Worm (Caenorhabditis elegans) whole organism, L4 larva: ENCODE measurements around the gene T25D3.4.

Experiments used
- ama-1 ChIP-seq: fragments of 150-350 bp; optimal IDR thresholded peaks from 2 replicates; lab custom pipeline; 2014; ENCODE audit warnings: inconsistent platforms, mixed read lengths
- daf-12 ChIP-seq: fragments of 150-350 bp; optimal IDR thresholded peaks from 2 replicates; lab custom pipeline; 2014; ENCODE audit warnings: missing biosample characterization, missing genetic modification reagents, missing genetic modification characterization
- egl-27 ChIP-seq: sonication (generic microtip); optimal IDR thresholded peaks from 3 replicates; lab custom pipeline; 2017; ENCODE audit warnings: missing biosample characterization, missing genetic modification reagents, missing genetic modification characterization
- gei-8 ChIP-seq: fragments of 200-800 bp; sonication (Bioruptor generic); optimal IDR thresholded peaks from 2 replicates; lab custom pipeline; 2018; ENCODE audit warnings: mild to moderate bottlenecking, missing genetic modification characterization, missing compliant biosample characterization
- jun-1 ChIP-seq: fragments of 150-350 bp; optimal IDR thresholded peaks from 2 replicates; lab custom pipeline; 2014; ENCODE audit warnings: missing biosample characterization, missing genetic modification reagents, missing genetic modification characterization
- nhr-10 ChIP-seq: fragments of 150-350 bp; optimal IDR thresholded peaks from 2 replicates; lab custom pipeline; 2014; ENCODE audit warnings: missing biosample characterization, missing genetic modification characterization
- nhr-11 ChIP-seq: fragments of 150-350 bp; optimal IDR thresholded peaks from 2 replicates; lab custom pipeline; 2014; ENCODE audit warnings: missing biosample characterization, missing genetic modification characterization
- nhr-28 ChIP-seq: fragments of 150-350 bp; optimal IDR thresholded peaks from 2 replicates; lab custom pipeline; 2014; ENCODE audit warnings: missing biosample characterization, missing genetic modification characterization
- pha-4 ChIP-seq, 2 experiments: fragments of 150-350 bp in 1 of 2; fragments of 200-800 bp in 1 of 2; sonication (Bioruptor generic) in 1 of 2; IDR thresholded peaks in 1 of 2; optimal IDR thresholded peaks in 1 of 2; 2 replicates each; pipeline versions ENCODE4 v1.3.6 to Lab custom; 2014 to 2022; ENCODE audit warnings: missing genetic modification characterization in 2 of 2, missing genetic modification reagents in 2 of 2, missing biosample characterization in 1 of 2, missing compliant biosample characterization in 1 of 2
- unc-130 ChIP-seq: sonication (generic microtip); optimal IDR thresholded peaks from 2 replicates; lab custom pipeline; 2016; ENCODE audit warnings: missing genetic modification reagents, missing genetic modification characterization, missing compliant biosample characterization
- ztf-11 ChIP-seq: fragments of 150-350 bp; optimal IDR thresholded peaks from 2 replicates; lab custom pipeline; 2014; ENCODE audit warnings: missing biosample characterization, missing genetic modification characterization

- TF ChIP-seq nhr-28 (no peak), egl-27 (tag; lab: Kevin White, UChicago) (no peak), pha-4 (GFP tag; IDR thresholded peaks at IDR 0.05; lab: Robert Waterston, UW) (no peak), pha-4 (tag; optimal IDR thresholded peaks at IDR 0.05; lab: Kevin White, UChicago) (no peak), ztf-11 (no peak), nhr-10 (tag; lab: Kevin White, UChicago) (no peak), nhr-11 (no peak), ama-1 (lab: Kevin White, UChicago) (no peak), daf-12 (tag; lab: Kevin White, UChicago) (no peak), jun-1 (tag; lab: Kevin White, UChicago) (no peak), gei-8 (GFP tag; lab: Kevin White, UChicago) (no peak), unc-130 (GFP tag; lab: Kevin White, UChicago) (no peak)
Observed at ce11 chrII:128929-129328, 18.1 kb upstream of the T25D3.4 start, which contains the start of gene srd-3.
